Worm (Caenorhabditis elegans): Measurements from ENCODE around the gene F14H8.8.

F14H8.8 gene

ce11 chrV:15069435-15069985, 40.2 kb downstream of the F14H8.8 start:
- TF ChIP-seq lsy-2 (tag; optimal IDR thresholded peaks at IDR 0.05), result peak; percentile 82
- no peak for TF ChIP-seq unc-62 (GFP tag; optimal IDR thresholded peaks at IDR 0.05)
- TF ChIP-seq ces-1 (GFP tag; optimal IDR thresholded peaks at IDR 0.05), result peak; percentile 87

- TF ChIP-seq pha-4 (tag; optimal IDR thresholded peaks at IDR 0.05) (peak; percentile 79), lin-32 (GFP tag; optimal IDR thresholded peaks at IDR 0.05) (no peak), tbx-8 (GFP tag; optimal IDR thresholded peaks at IDR 0.05) (no peak), elt-1 (tag; optimal IDR thresholded peaks at IDR 0.05; ENCODE audit: borderline replicate concordance, insufficient read depth) (no peak), unc-62 (GFP tag; optimal IDR thresholded peaks at IDR 0.05) (peak; percentile 94), cnd-1 (tag; optimal IDR thresholded peaks at IDR 0.05) (peak; percentile 26), M03D4.4 (tag; optimal IDR thresholded peaks at IDR 0.05) (no peak), hlh-1 (tag; optimal IDR thresholded peaks at IDR 0.05) (peak; percentile 62), nhr-237 (tag; optimal IDR thresholded peaks at IDR 0.05) (peak; percentile 60), mep-1 (tag; optimal IDR thresholded peaks at IDR 0.05) (peak; percentile 44), ceh-39 (tag; optimal IDR thresholded peaks at IDR 0.05) (peak; percentile 65), blmp-1 (tag; optimal IDR thresholded peaks at IDR 0.05) (no peak), ztf-11 (tag; optimal IDR thresholded peaks at IDR 0.05) (no peak), ham-2 (GFP tag; optimal IDR thresholded peaks at IDR 0.05) (no peak), nhr-76 (tag; optimal IDR thresholded peaks at IDR 0.05) (no peak), unc-120 (tag; optimal IDR thresholded peaks at IDR 0.05; ENCODE audit: poor library complexity, severe bottlenecking) (peak; percentile 99), sem-2 (GFP tag; optimal IDR thresholded peaks at IDR 0.05) (no peak), nhr-28 (tag; optimal IDR thresholded peaks at IDR 0.05) (no peak), unc-39 (tag; optimal IDR thresholded peaks at IDR 0.05) (no peak), mls-2 (tag; optimal IDR thresholded peaks at IDR 0.05) (peak; percentile 57), zip-8 (tag; optimal IDR thresholded peaks at IDR 0.05) (no peak), bed-3 (GFP tag; optimal IDR thresholded peaks at IDR 0.05) (no peak), ceh-43 (GFP tag; optimal IDR thresholded peaks at IDR 0.05) (no peak), lsy-2 (tag; optimal IDR thresholded peaks at IDR 0.05) (peak; percentile 52), ceh-83 (GFP tag; optimal IDR thresholded peaks at IDR 0.05) (no peak), sptf-1 (tag; optimal IDR thresholded peaks at IDR 0.05) (peak; percentile 35), elt-3 (tag; optimal IDR thresholded peaks at IDR 0.05) (no peak), lin-13 (tag; optimal IDR thresholded peaks at IDR 0.05) (no peak), ces-1 (GFP tag; optimal IDR thresholded peaks at IDR 0.05) (peak; percentile 91), nhr-2 (tag; optimal IDR thresholded peaks at IDR 0.05) (peak; percentile 39), flh-1 (GFP tag; optimal IDR thresholded peaks at IDR 0.05) (no peak), drap-1 (GFP tag; optimal IDR thresholded peaks at IDR 0.05) (peak; percentile 80), mab-5 (tag; optimal IDR thresholded peaks at IDR 0.05) (no peak), nhr-12 (tag; optimal IDR thresholded peaks at IDR 0.05) (no peak), snpc-4 (tag; optimal IDR thresholded peaks at IDR 0.05) (no peak)
These were observed 41.9 kb downstream of the F14H8.8 start, which contains the start of gene unc-76 for ce11 chrV:15071015-15071810. TSS of gene unc-76 (plus strand) at chrV:15071760.

- TF ChIP-seq elt-1 (tag; optimal IDR thresholded peaks at IDR 0.05; ENCODE audit: borderline replicate concordance, insufficient read depth) (peak; percentile 36), sptf-1 (tag; optimal IDR thresholded peaks at IDR 0.05) (no peak), ces-1 (GFP tag; optimal IDR thresholded peaks at IDR 0.05) (peak; percentile 95), lin-13 (tag; optimal IDR thresholded peaks at IDR 0.05) (no peak), nhr-12 (tag; optimal IDR thresholded peaks at IDR 0.05) (no peak), drap-1 (GFP tag; optimal IDR thresholded peaks at IDR 0.05) (peak; percentile 70), ham-2 (GFP tag; optimal IDR thresholded peaks at IDR 0.05) (no peak), cnd-1 (tag; optimal IDR thresholded peaks at IDR 0.05) (no peak)
These were observed 43.5 kb downstream of the F14H8.8 start for ce11 chrV:15072738-15073137.

All from whole organism, mixed stage, embryonic.